Worm (Caenorhabditis elegans): Measurements from ENCODE around the gene ceh-57.

Gene ceh-57

ce11 chrII:10388041-10388706 lies 21.1 kb upstream of the ceh-57 start (continued):
- TF ChIP-seq hif-1 (tag; optimal IDR thresholded peaks at IDR 0.05): peak in 1 of 2 experiments; percentile 65
- no peak for TF ChIP-seq F49E8.2 (tag; optimal IDR thresholded peaks at IDR 0.05; ENCODE audit: borderline replicate concordance)
- TF ChIP-seq aly-2 (tag; optimal IDR thresholded peaks at IDR 0.05): no peak
- no peak for TF ChIP-seq unc-39 (tag; optimal IDR thresholded peaks at IDR 0.05)
- TF ChIP-seq arid-1 (GFP tag; conservative IDR thresholded peaks at IDR 0.05): peak; percentile 53; the same call in 1 of the 2 replicates
- no peak for TF ChIP-seq dmd-9 (GFP tag; IDR thresholded peaks at IDR 0.05)
- no peak for TF ChIP-seq madf-9 (GFP tag; conservative IDR thresholded peaks at IDR 0.05)
- TF ChIP-seq php-3 (GFP tag; IDR thresholded peaks at IDR 0.05): no peak
- no peak for TF ChIP-seq nhr-25 (tag; optimal IDR thresholded peaks at IDR 0.05; ENCODE audit: borderline replicate concordance, insufficient read depth)
- TF ChIP-seq nhr-48 (tag; optimal IDR thresholded peaks at IDR 0.05): peak; percentile 46
- TF ChIP-seq nhr-77 (tag; optimal IDR thresholded peaks at IDR 0.05): peak; percentile 41
- no peak for TF ChIP-seq attf-4 (tag; optimal IDR thresholded peaks at IDR 0.05)
- TF ChIP-seq sdz-12 (GFP tag; optimal IDR thresholded peaks at IDR 0.05): no peak
- peak; percentile 21 for TF ChIP-seq zip-2 (tag; optimal IDR thresholded peaks at IDR 0.05)
- TF ChIP-seq mdl-1 (tag; optimal IDR thresholded peaks at IDR 0.05): peak in 1 of 2 experiments; percentile 48
- no peak for TF ChIP-seq ceh-32 (tag; optimal IDR thresholded peaks at IDR 0.05; ENCODE audit: poor library complexity)
- TF ChIP-seq nhr-10 (tag; optimal IDR thresholded peaks at IDR 0.05): no peak
- no peak for TF ChIP-seq ceh-62 (tag; optimal IDR thresholded peaks at IDR 0.05)
- TF ChIP-seq nhr-102 (tag; optimal IDR thresholded peaks at IDR 0.05): peak; percentile 43
- no peak for TF ChIP-seq F44E2.7 (GFP tag; IDR thresholded peaks at IDR 0.05)
- no peak for TF ChIP-seq egl-27 (tag; optimal IDR thresholded peaks at IDR 0.05)
- no peak for TF ChIP-seq ceh-82 (tag; optimal IDR thresholded peaks at IDR 0.05)
- TF ChIP-seq fkh-10 (GFP tag; optimal IDR thresholded peaks at IDR 0.05): peak; percentile 6
- TF ChIP-seq nhr-41 (GFP tag; IDR thresholded peaks at IDR 0.05): no peak
- TF ChIP-seq saeg-2 (GFP tag; IDR thresholded peaks at IDR 0.05): no peak
- TF ChIP-seq nhr-42 (GFP tag; IDR thresholded peaks at IDR 0.05): no peak
- no peak for TF ChIP-seq lin-39 (tag; optimal IDR thresholded peaks at IDR 0.05)

- TF ChIP-seq nhr-11 (tag; optimal IDR thresholded peaks at IDR 0.05) (no peak), dmd-6 (GFP tag; IDR thresholded peaks at IDR 0.05) (0 out of 2 replicates have a peak, but pooled peaks have one; percentile 6), nhr-28 (tag; optimal IDR thresholded peaks at IDR 0.05) (peak; percentile 36), hlh-30 (tag; optimal IDR thresholded peaks at IDR 0.05; ENCODE audit: insufficient read depth) (peak; percentile 17), nhr-77 (tag; optimal IDR thresholded peaks at IDR 0.05) (peak; percentile 14), hlh-11 (tag; optimal IDR thresholded peaks at IDR 0.05) (peak; percentile 77), zip-11 (GFP tag; IDR thresholded peaks at IDR 0.05) (no peak), mxl-3 (GFP tag; optimal IDR thresholded peaks at IDR 0.05) (peak; percentile 65), hmg-1.1 (GFP tag; IDR thresholded peaks at IDR 0.05) (no peak), dve-1 (tag; optimal IDR thresholded peaks at IDR 0.05; ENCODE audit: insufficient read depth) (peak; percentile 55), nhr-102 (tag; optimal IDR thresholded peaks at IDR 0.05) (peak; percentile 11), mep-1 (tag; optimal IDR thresholded peaks at IDR 0.05) (peak; percentile 56), zag-1 (tag; optimal IDR thresholded peaks at IDR 0.05) (no peak), nhr-25 (tag; optimal IDR thresholded peaks at IDR 0.05; ENCODE audit: borderline replicate concordance, insufficient read depth) (peak; percentile 56), lim-7 (GFP tag; IDR thresholded peaks at IDR 0.05) (no peak), pqm-1 (tag; optimal IDR thresholded peaks at IDR 0.05) (peak; percentile 2), egl-43 (GFP tag; IDR thresholded peaks at IDR 0.05) (0 out of 2 replicates have a peak, but pooled peaks have one; percentile 4), mes-2 (tag; optimal IDR thresholded peaks at IDR 0.05; ENCODE audit: poor library complexity, severe bottlenecking) (peak; percentile 39), rbr-2 (tag; optimal IDR thresholded peaks at IDR 0.05) (peak; percentile 15), daf-16 (GFP tag; optimal IDR thresholded peaks at IDR 0.05) (no peak), daf-16 (tag; optimal IDR thresholded peaks at IDR 0.05) (peak; percentile 84)
Observed at ce11 chrII:10384680-10385383, 17.7 kb upstream of the ceh-57 start, which contains the start of gene ztf-27. ztf-27 (plus strand) TSS chrII:10385333.
